Fruit fly (Drosophila melanogaster): ENCODE data around the gene CG10195.

DNA sequence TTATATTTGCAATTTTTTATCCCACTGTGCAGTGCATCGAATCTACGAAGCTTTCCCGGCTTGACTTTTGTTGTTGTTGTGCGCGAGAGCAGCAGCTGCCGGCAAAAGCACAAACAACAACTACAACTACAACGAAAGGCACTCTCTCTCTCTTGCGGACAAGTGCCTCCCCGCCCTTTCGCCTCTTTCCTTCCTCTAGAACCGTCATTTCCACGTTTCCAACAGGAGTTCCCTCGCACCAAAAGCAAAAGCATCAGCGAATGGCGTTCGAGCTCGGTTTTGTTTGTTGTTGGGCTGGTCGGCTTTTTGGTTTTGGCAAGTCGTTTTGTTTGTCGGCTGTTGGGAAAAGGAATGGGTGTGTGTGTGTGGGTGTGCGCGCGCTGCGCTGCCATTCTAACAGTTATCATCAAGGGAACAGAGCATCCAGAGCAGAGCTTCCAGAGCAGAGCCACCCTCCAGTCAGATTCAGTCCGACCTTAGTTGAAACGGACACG is 20.6 kb downstream of the CG10195 start, which contains the start of gene tj:
- TF ChIP-seq fru (GFP tag; optimal IDR thresholded peaks at IDR 0.05) (no peak), pan (optimal IDR thresholded peaks at IDR 0.05) (no peak), Abd-B (GFP tag; optimal IDR thresholded peaks at IDR 0.05) (no peak), CG32264 (GFP tag; optimal IDR thresholded peaks at IDR 0.05) (no peak), usp (GFP tag; optimal IDR thresholded peaks at IDR 0.05) (no peak), psq (GFP tag; optimal IDR thresholded peaks at IDR 0.05) (no peak), tai (GFP tag; optimal IDR thresholded peaks at IDR 0.05) (no peak), jim (GFP tag; optimal IDR thresholded peaks at IDR 0.05) (no peak), Dfd (GFP tag; optimal IDR thresholded peaks at IDR 0.05) (no peak), br (GFP tag; optimal IDR thresholded peaks at IDR 0.05) (no peak)

Data from whole organism, wandering third instar larva.